Fruit fly (Drosophila melanogaster) whole organism, embryonic: ENCODE measurements around the gene lbl.

Source experiments
- Awh ChIP-seq: fragments of 200-800 bp; sonication (Bioruptor generic); IDR thresholded peaks from 2 replicates; pipeline ENCODE4, ENCODE4 v1.3.6; 2022; ENCODE audit warnings: missing biosample characterization, missing genetic modification characterization
- Bdp1 ChIP-seq: fragments of 200-800 bp; sonication (Bioruptor generic); optimal IDR thresholded peaks from 3 replicates; lab custom pipeline; 2016; ENCODE audit warnings: missing biosample characterization, missing genetic modification characterization
- Blimp-1 ChIP-seq: fragments of 200-800 bp; sonication (Bioruptor generic); optimal IDR thresholded peaks from 3 replicates; lab custom pipeline; 2018; ENCODE audit warnings: missing biosample characterization, missing genetic modification characterization, mild to moderate bottlenecking, moderate library complexity, missing genetic modification reagents
- CG10979 ChIP-seq: fragments of 200-800 bp; sonication (Bioruptor generic); optimal IDR thresholded peaks from 2 replicates; lab custom pipeline; 2018; ENCODE audit warnings: missing biosample characterization, mild to moderate bottlenecking, missing genetic modification characterization, moderate library complexity
- CG11398 ChIP-seq: fragments of 200-800 bp; sonication (Bioruptor generic); optimal IDR thresholded peaks from 2 replicates; lab custom pipeline; 2016; ENCODE audit warnings: missing biosample characterization, missing genetic modification characterization
- CG12071 ChIP-seq: fragments of 200-800 bp; sonication (Bioruptor generic); optimal IDR thresholded peaks from 3 replicates; lab custom pipeline; 2018; ENCODE audit warnings: missing biosample characterization, mild to moderate bottlenecking, missing genetic modification characterization
- CG13894 ChIP-seq: fragments of 200-800 bp; sonication (Bioruptor generic); optimal IDR thresholded peaks from 3 replicates; lab custom pipeline; 2018; ENCODE audit warnings: missing biosample characterization, mild to moderate bottlenecking, missing genetic modification characterization, moderate library complexity
- CG15696 ChIP-seq: fragments of 200-800 bp; sonication (Bioruptor generic); optimal IDR thresholded peaks from 2 replicates; lab custom pipeline; 2019; ENCODE audit warnings: missing biosample characterization, mild to moderate bottlenecking, missing genetic modification characterization, moderate library complexity
- CG16815 ChIP-seq: fragments of 200-800 bp; sonication (Bioruptor generic); optimal IDR thresholded peaks from 3 replicates; lab custom pipeline; 2017; ENCODE audit warnings: missing biosample characterization, mild to moderate bottlenecking, missing genetic modification characterization
- CG18011 ChIP-seq: fragments of 200-800 bp; sonication (Bioruptor generic); optimal IDR thresholded peaks from 2 replicates; lab custom pipeline; 2017; ENCODE audit warnings: missing biosample characterization, missing genetic modification characterization, mild to moderate bottlenecking, moderate library complexity, missing genotype
- CG6254 ChIP-seq: fragments of 200-800 bp; sonication (Bioruptor generic); optimal IDR thresholded peaks from 3 replicates; lab custom pipeline; 2017; ENCODE audit warnings: mild to moderate bottlenecking, missing biosample characterization, missing genetic modification reagents, missing genetic modification characterization
- CG6765 ChIP-seq: fragments of 200-800 bp; sonication (Bioruptor generic); optimal IDR thresholded peaks from 3 replicates; lab custom pipeline; 2017; ENCODE audit warnings: missing biosample characterization, mild to moderate bottlenecking, missing genetic modification characterization
- Ets65A ChIP-seq: fragments of 200-800 bp; sonication (Bioruptor generic); peaks from one replicate; lab custom pipeline; 2016; ENCODE audit warnings: missing biosample characterization, missing genetic modification characterization
- Jarid2 ChIP-seq: fragments of 200-800 bp; sonication (Bioruptor generic); optimal IDR thresholded peaks from 3 replicates; lab custom pipeline; 2017; ENCODE audit warnings: mild to moderate bottlenecking, missing biosample characterization, missing genetic modification reagents, missing genetic modification characterization
- Myb ChIP-seq: fragments of 200-800 bp; sonication (Bioruptor generic); optimal IDR thresholded peaks from 2 replicates; lab custom pipeline; 2016; ENCODE audit warnings: missing biosample characterization, missing genetic modification characterization
- Nf-YB ChIP-seq: fragments of 200-800 bp; sonication (Bioruptor generic); optimal IDR thresholded peaks from 3 replicates; lab custom pipeline; 2019; ENCODE audit warnings: missing biosample characterization, mild to moderate bottlenecking, missing genetic modification characterization, moderate library complexity
- NfI ChIP-seq: fragments of 200-800 bp; sonication (Bioruptor generic); optimal IDR thresholded peaks from 3 replicates; lab custom pipeline; 2018; ENCODE audit warnings: missing biosample characterization, mild to moderate bottlenecking, missing genetic modification characterization, moderate library complexity
- Pdp1 ChIP-seq, 2 experiments: fragments of 200-800 bp; sonication (Bioruptor generic); optimal IDR thresholded peaks; 3 replicates each; lab custom pipeline; 2016; ENCODE audit warnings: missing biosample characterization in 2 of 2, missing genetic modification characterization in 2 of 2, mild to moderate bottlenecking in 1 of 2, moderate library complexity in 1 of 2
- abd-A ChIP-seq: fragments of 200-800 bp; sonication (Bioruptor generic); optimal IDR thresholded peaks from 3 replicates; lab custom pipeline; 2019; ENCODE audit warnings: missing biosample characterization, mild to moderate bottlenecking, missing genetic modification characterization, moderate library complexity
- ato ChIP-seq: fragments of 200-800 bp; sonication (Bioruptor generic); IDR thresholded peaks from 2 replicates; pipeline ENCODE4 v1.3.6; 2022; ENCODE audit warnings: missing biosample characterization, missing genetic modification characterization; ENCODE audit not compliant: partially characterized antibody
- dmrt99B ChIP-seq: fragments of 200-800 bp; sonication (Bioruptor generic); optimal IDR thresholded peaks from 2 replicates; lab custom pipeline; 2018; ENCODE audit warnings: missing biosample characterization, mild to moderate bottlenecking, missing genetic modification characterization, moderate library complexity
- grn ChIP-seq: fragments of 200-800 bp; sonication (Bioruptor generic); optimal IDR thresholded peaks from 3 replicates; lab custom pipeline; 2017; ENCODE audit warnings: missing biosample characterization, missing genetic modification characterization
- gsb-n ChIP-seq: fragments of 200-800 bp; sonication (Bioruptor generic); optimal IDR thresholded peaks from 3 replicates; lab custom pipeline; 2018; ENCODE audit warnings: missing biosample characterization, mild to moderate bottlenecking, missing genetic modification characterization
- hkb ChIP-seq, 2 experiments: fragments of 200-800 bp in 1 of 2; fragments of >200 bp in 1 of 2; sonication (Bioruptor generic) in 1 of 2; IDR thresholded peaks in 1 of 2; optimal IDR thresholded peaks in 1 of 2; 2 replicates each; pipeline versions ENCODE4 v1.3.6 to Lab custom; 2017 to 2022; ENCODE audit warnings: missing biosample characterization in 1 of 2, missing genetic modification characterization in 1 of 2
- kni ChIP-seq: fragments of 200-800 bp; sonication (Bioruptor generic); optimal IDR thresholded peaks from 3 replicates; lab custom pipeline; 2017; ENCODE audit warnings: mild to moderate bottlenecking, missing biosample characterization, missing genetic modification reagents, missing genetic modification characterization
- lmd ChIP-seq: fragments of 200-800 bp; sonication (Bioruptor generic); IDR thresholded peaks from 2 replicates; pipeline ENCODE4 v1.3.6; 2022; ENCODE audit warnings: missing biosample characterization, missing genetic modification characterization
- oc ChIP-seq: fragments of 200-800 bp; sonication (Bioruptor generic); optimal IDR thresholded peaks from 2 replicates; lab custom pipeline; 2018; ENCODE audit warnings: missing biosample characterization, mild to moderate bottlenecking, missing genetic modification characterization, moderate library complexity
- pfk ChIP-seq: fragments of 200-800 bp; sonication (Bioruptor generic); optimal IDR thresholded peaks from 2 replicates; lab custom pipeline; 2018; ENCODE audit warnings: missing biosample characterization, mild to moderate bottlenecking, missing genetic modification characterization, moderate library complexity
- sd ChIP-seq: fragments of 200-800 bp; sonication (Bioruptor generic); optimal IDR thresholded peaks from 3 replicates; lab custom pipeline; 2018; ENCODE audit warnings: missing biosample characterization, mild to moderate bottlenecking, missing genetic modification characterization, moderate library complexity
- sisA ChIP-seq: fragments of 200-800 bp; sonication (Bioruptor generic); IDR thresholded peaks from 2 replicates; pipeline ENCODE4 v1.3.6; 2022; ENCODE audit warnings: missing biosample characterization, missing genetic modification characterization
- sqz ChIP-seq: fragments of 200-800 bp; sonication (Bioruptor generic); optimal IDR thresholded peaks from 3 replicates; lab custom pipeline; 2018; ENCODE audit warnings: missing biosample characterization, mild to moderate bottlenecking, missing genetic modification characterization
- tio ChIP-seq: fragments of 200-800 bp; sonication (Bioruptor generic); optimal IDR thresholded peaks from 2 replicates; lab custom pipeline; 2017; ENCODE audit warnings: missing biosample characterization, missing genetic modification characterization, inconsistent platforms
- vfl ChIP-seq: fragments of 200-800 bp; sonication (Bioruptor generic); optimal IDR thresholded peaks from 2 replicates; lab custom pipeline; 2016; ENCODE audit warnings: missing biosample characterization, missing genetic modification characterization
- vvl ChIP-seq: fragments of 200-800 bp; sonication (Bioruptor generic); IDR thresholded peaks from 2 replicates; pipeline ENCODE4 v1.3.6; 2022; ENCODE audit warnings: missing biosample characterization, missing genetic modification characterization

lbl gene

DNA sequence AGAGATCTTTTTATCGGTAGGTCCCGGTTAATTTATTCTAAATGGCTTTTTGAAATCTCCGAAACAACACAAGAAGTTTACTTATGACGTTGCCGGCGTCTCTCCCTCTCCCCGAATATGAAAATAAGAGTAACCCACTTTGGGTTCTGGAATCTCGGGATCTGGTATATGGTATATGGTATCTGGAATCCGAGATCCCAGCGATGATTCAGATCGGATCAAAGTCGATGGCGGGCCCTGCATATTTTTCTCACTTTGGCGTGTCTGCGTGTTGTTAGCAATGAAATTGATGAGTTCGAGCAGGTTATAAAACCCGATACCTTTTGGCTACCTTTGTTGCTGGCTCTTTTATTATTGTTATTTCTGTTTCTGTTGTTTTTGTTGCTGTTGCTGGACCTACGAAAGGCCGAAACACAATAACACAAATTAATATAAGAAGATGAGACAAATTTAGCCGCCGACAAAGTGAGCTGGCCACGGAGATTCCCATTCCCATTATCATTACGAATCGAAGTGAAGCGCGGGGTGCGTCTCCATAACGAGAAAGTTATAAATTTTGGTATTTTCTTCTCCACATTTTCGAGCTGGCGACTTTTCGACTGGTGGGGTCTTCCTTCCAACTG is 18.8 kb downstream of the lbl start:
- TF ChIP-seq CG6765 (GFP tag; lab: Kevin White, UChicago), result no peak
- peak; percentile 82; the same call in 1 of the 2 replicates for TF ChIP-seq Awh
- TF ChIP-seq sisA, result no peak
- peak; percentile 57 for TF ChIP-seq kni (GFP tag; lab: Kevin White, UChicago)
- no peak for TF ChIP-seq lmd (GFP tag; lab: Robert Waterston, UW)
- TF ChIP-seq gsb-n, result peak; percentile 22
- TF ChIP-seq CG10979 (tag; lab: Kevin White, UChicago), result no peak
- TF ChIP-seq pfk (GFP tag; lab: Kevin White, UChicago), result no peak
- TF ChIP-seq Myb (GFP tag; lab: Kevin White, UChicago), result no peak
- TF ChIP-seq Nf-YB, result peak; percentile 56
- TF ChIP-seq CG12071 (GFP tag; lab: Kevin White, UChicago), result no peak
- no peak for TF ChIP-seq Jarid2 (GFP tag; lab: Kevin White, UChicago)
- peak; percentile 18 for TF ChIP-seq sd (tag; lab: Kevin White, UChicago)
- no peak for TF ChIP-seq tio (GFP tag; lab: Kevin White, UChicago)
- no peak for TF ChIP-seq ato (GFP tag; lab: Robert Waterston, UW)
- peak; percentile 40 for TF ChIP-seq Blimp-1 (GFP tag; lab: Kevin White, UChicago)
- peak; percentile 68 for TF ChIP-seq CG13894
- TF ChIP-seq abd-A (tag; lab: Kevin White, UChicago), result peak; percentile 87
- no peak for TF ChIP-seq CG18011 (GFP tag; lab: Kevin White, UChicago)
- no peak for TF ChIP-seq vfl (GFP tag; lab: Kevin White, UChicago)
- TF ChIP-seq CG15696 (tag; lab: Kevin White, UChicago), result no peak
- no peak for TF ChIP-seq sqz
- no peak for TF ChIP-seq Pdp1 (GFP tag; optimal IDR thresholded peaks at IDR 0.05; lab: Kevin White, UChicago)
- TF ChIP-seq oc (tag; lab: Kevin White, UChicago), result peak; percentile 84
- TF ChIP-seq grn (GFP tag; lab: Kevin White, UChicago), result peak; percentile 61
- no peak for TF ChIP-seq Bdp1 (GFP tag; lab: Kevin White, UChicago)

DNA sequence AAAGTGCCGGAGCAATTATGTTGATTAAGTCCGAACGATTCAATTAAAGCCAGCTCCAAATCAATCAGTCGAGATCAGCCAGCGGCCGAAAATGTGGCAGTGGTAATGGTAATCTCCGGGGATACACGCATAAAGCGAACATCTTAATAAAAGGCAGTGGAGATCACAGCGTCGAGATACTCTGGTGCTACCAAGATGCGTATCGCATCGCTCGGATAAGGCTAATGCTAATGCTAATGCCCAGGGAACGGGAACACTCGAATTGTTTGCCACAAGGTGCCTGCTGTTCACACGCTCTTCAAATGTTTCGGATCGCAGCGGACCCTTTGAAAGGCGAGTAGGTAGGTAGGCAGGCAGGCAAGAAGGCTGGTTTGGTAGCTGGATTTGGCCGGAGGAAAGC is 19.8 kb downstream of the lbl start:
- no peak for TF ChIP-seq CG16815 (GFP tag; lab: Kevin White, UChicago)
- TF ChIP-seq NfI (GFP tag; lab: Kevin White, UChicago), result no peak
- TF ChIP-seq CG11398 (GFP tag; lab: Kevin White, UChicago), result no peak
- TF ChIP-seq grn (GFP tag; lab: Kevin White, UChicago), result peak; percentile 82
- TF ChIP-seq hkb (optimal IDR thresholded peaks at IDR 0.05; lab: Kevin White, UChicago), result no peak
- TF ChIP-seq hkb (GFP tag; IDR thresholded peaks at IDR 0.05; lab: Robert Waterston, UW), result no peak
- no peak for TF ChIP-seq dmrt99B
- TF ChIP-seq CG6254 (GFP tag; lab: Kevin White, UChicago), result peak; percentile 67
- peak; percentile 59 for TF ChIP-seq Ets65A (GFP tag; lab: Kevin White, UChicago)
- TF ChIP-seq, all 482 proteins: peak for 3

DNA sequence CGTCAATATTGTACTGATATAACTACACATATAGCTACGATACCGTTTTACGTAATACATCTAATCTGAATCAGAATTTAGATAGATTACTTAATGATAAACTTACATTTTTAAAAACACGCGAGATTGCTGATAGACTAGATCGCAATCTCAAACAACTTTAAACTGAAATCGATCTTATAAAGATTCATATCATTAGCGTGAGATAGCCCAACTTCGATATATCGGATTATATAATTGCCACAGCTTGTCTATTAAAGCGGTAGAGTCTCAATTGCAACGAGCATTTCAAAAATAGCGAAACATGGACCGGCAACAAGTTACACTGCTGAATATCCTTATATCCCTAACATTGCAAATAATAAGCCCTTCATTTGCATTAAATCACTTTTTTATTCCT is 25.1 kb downstream of the lbl start, which contains the start of gene CheB93b:
Gene CheB93b (plus strand): TSS at position 301 of the 400 bp plus-strand sequence.
- TF ChIP-seq vvl (GFP tag; lab: Robert Waterston, UW) (no peak), Pdp1 (GFP tag; optimal IDR thresholded peaks at IDR 0.05; lab: Kevin White, UChicago) (peak in 1 of 2 experiments; percentile 65)
